Worm (Caenorhabditis elegans): ENCODE data around the gene mrpl-51.
A peak's percentile ranks its signal among the peaks of the same experiment; 100 is the strongest.

mrpl-51 gene

DNA sequence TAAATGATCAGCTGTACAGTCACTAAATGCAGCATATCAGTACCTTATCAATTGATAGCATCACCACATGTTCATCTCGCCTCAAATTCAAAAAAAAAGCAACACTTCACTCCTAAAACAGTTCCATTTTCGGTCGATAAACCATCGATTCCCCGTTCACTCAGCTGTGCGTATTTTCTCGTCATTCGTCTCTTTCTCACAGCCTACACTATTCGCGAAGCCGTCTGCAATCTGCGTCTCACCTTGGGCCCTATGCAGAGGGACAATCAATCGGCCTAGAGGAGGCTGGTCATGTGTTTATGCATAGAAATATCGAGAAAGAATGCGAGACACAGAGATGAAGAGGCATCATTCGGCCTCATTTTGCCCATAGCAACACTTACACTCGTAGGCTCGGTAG, 1.3 kb downstream of the mrpl-51 start (continued):
- peak; percentile 76 for TF ChIP-seq nfyb-1 (GFP tag; IDR thresholded peaks at IDR 0.05)
- peak; percentile 98 for TF ChIP-seq atf-7 (tag; optimal IDR thresholded peaks at IDR 0.05)
- peak; percentile 59 for TF ChIP-seq pbrm-1 (GFP tag; IDR thresholded peaks at IDR 0.05)
- no peak for TF ChIP-seq Y79H2A.3 (GFP tag; conservative IDR thresholded peaks at IDR 0.05)
- TF ChIP-seq nhr-90 (tag; optimal IDR thresholded peaks at IDR 0.05), result peak; percentile 71
- TF ChIP-seq ZK185.1 (tag; optimal IDR thresholded peaks at IDR 0.05; ENCODE audit: poor library complexity, severe bottlenecking), result peak; percentile 63
- no peak for TF ChIP-seq snpc-1.3 (tag; optimal IDR thresholded peaks at IDR 0.05; ENCODE audit: insufficient read depth)
- TF ChIP-seq snpc-4 (GFP tag; optimal IDR thresholded peaks at IDR 0.05), result no peak
- peak in 2 of 4 experiments; percentile 50 to 58 for TF ChIP-seq snpc-4 (tag; optimal IDR thresholded peaks at IDR 0.05)
- peak; percentile 77 for TF ChIP-seq K12H6.12 (tag; optimal IDR thresholded peaks at IDR 0.05)
- TF ChIP-seq zim-3 (tag; optimal IDR thresholded peaks at IDR 0.05), result no peak
- peak in 1 of 3 experiments; percentile 67 for TF ChIP-seq lin-35 (GFP tag; optimal IDR thresholded peaks at IDR 0.05)
- TF ChIP-seq chd-7 (tag; optimal IDR thresholded peaks at IDR 0.05), result peak; percentile 84
- TF ChIP-seq hsf-1 (GFP tag; IDR thresholded peaks at IDR 0.05), result peak; percentile 92
- peak; percentile 86 for TF ChIP-seq somi-1 (GFP tag; optimal IDR thresholded peaks at IDR 0.05)
- peak; percentile 27 to 87 for TF ChIP-seq let-607 (tag; optimal IDR thresholded peaks at IDR 0.05)
- peak; percentile 44; the same call in 1 of the 2 replicates for TF ChIP-seq C17E4.6 (GFP tag; IDR thresholded peaks at IDR 0.05)
- peak; percentile 50; the same call in 1 of the 2 replicates for TF ChIP-seq Y56A3A.18 (GFP tag; IDR thresholded peaks at IDR 0.05)
- no peak for TF ChIP-seq hlh-26 (GFP tag; conservative IDR thresholded peaks at IDR 0.05)
- TF ChIP-seq B0336.3 (GFP tag; IDR thresholded peaks at IDR 0.05), result peak; percentile 95
- TF ChIP-seq tlf-1 (GFP tag; optimal IDR thresholded peaks at IDR 0.05), result peak; percentile 65
- TF ChIP-seq hmg-20 (GFP tag; IDR thresholded peaks at IDR 0.05), result 0 out of 2 replicates have a peak, but pooled peaks have one; percentile 33
- TF ChIP-seq F22D6.2 (tag; optimal IDR thresholded peaks at IDR 0.05), result peak; percentile 71
- no peak for TF ChIP-seq B0019.2 (GFP tag; conservative IDR thresholded peaks at IDR 0.05)
- peak; percentile 36 for TF ChIP-seq unc-62 (GFP tag; optimal IDR thresholded peaks at IDR 0.05)
- TF ChIP-seq ztf-28 (GFP tag; IDR thresholded peaks at IDR 0.05), result no peak
- peak; percentile 86 for TF ChIP-seq egl-44 (GFP tag; IDR thresholded peaks at IDR 0.05)
- peak; percentile 72 for TF ChIP-seq ztf-26 (tag; optimal IDR thresholded peaks at IDR 0.05)
- TF ChIP-seq fkh-3 (tag; optimal IDR thresholded peaks at IDR 0.05), result peak; percentile 52
- TF ChIP-seq egl-18 (GFP tag; IDR thresholded peaks at IDR 0.05), result no peak
- TF ChIP-seq gei-17 (GFP tag; optimal IDR thresholded peaks at IDR 0.05), result peak; percentile 74
- no peak for TF ChIP-seq nfya-2 (GFP tag; IDR thresholded peaks at IDR 0.05)
- peak; percentile 84 for TF ChIP-seq athp-1 (tag; optimal IDR thresholded peaks at IDR 0.05)
- peak; percentile 80 for TF ChIP-seq ekl-4 (GFP tag; IDR thresholded peaks at IDR 0.05)

- peak; percentile 10 for TF ChIP-seq ccch-3 (GFP tag; optimal IDR thresholded peaks at IDR 0.05)
- TF ChIP-seq madf-6 (GFP tag; IDR thresholded peaks at IDR 0.05), result no peak
- no peak for TF ChIP-seq egl-44 (GFP tag; IDR thresholded peaks at IDR 0.05)
- peak; percentile 87 for TF ChIP-seq cebp-1 (GFP tag; IDR thresholded peaks at IDR 0.05)
- TF ChIP-seq cebp-1 (tag; optimal IDR thresholded peaks at IDR 0.05), result peak; percentile 98
- 0 out of 2 replicates have a peak, but pooled peaks have one; percentile 9 for TF ChIP-seq dox-1 (GFP tag; IDR thresholded peaks at IDR 0.05)
Observed at ce11 chrIV:12033985-12034384, 2.9 kb downstream of the mrpl-51 start, which contains the start of gene sqst-1. TSS of gene sqst-1 (plus strand) at chrIV:12034282.

Measured in whole organism, young adult.